Fruit fly (Drosophila melanogaster) whole organism, adult: ENCODE measurements around the gene CG4186.

Source experiments
- CG11617 ChIP-seq: fragments of 200-800 bp; sonication (Bioruptor generic); optimal IDR thresholded peaks from 2 replicates; lab custom pipeline; 2017; ENCODE audit warnings: mild to moderate bottlenecking, missing biosample characterization, missing genetic modification reagents, missing genetic modification characterization
- CG12768 ChIP-seq: fragments of 200-800 bp; sonication (Bioruptor generic); optimal IDR thresholded peaks from 2 replicates; lab custom pipeline; 2017; ENCODE audit warnings: missing biosample characterization, missing genetic modification characterization, mild to moderate bottlenecking, moderate library complexity, missing genetic modification reagents
- CG14711 ChIP-seq: fragments of 200-800 bp; sonication (Bioruptor generic); optimal IDR thresholded peaks from 2 replicates; lab custom pipeline; 2018; ENCODE audit warnings: missing biosample characterization, mild to moderate bottlenecking, missing genetic modification characterization, moderate library complexity
- CG1620 ChIP-seq: fragments of 200-800 bp; sonication (Bioruptor generic); optimal IDR thresholded peaks from 2 replicates; lab custom pipeline; 2016; ENCODE audit warnings: missing biosample characterization, missing genetic modification characterization
- CG33017 ChIP-seq: fragments of 200-800 bp; sonication (Bioruptor generic); optimal IDR thresholded peaks from 2 replicates; lab custom pipeline; 2018; ENCODE audit warnings: missing biosample characterization, mild to moderate bottlenecking, missing genetic modification characterization, moderate library complexity
- CG5204 ChIP-seq: fragments of 200-800 bp; sonication (Bioruptor generic); optimal IDR thresholded peaks from 2 replicates; lab custom pipeline; 2016; ENCODE audit warnings: missing biosample characterization, missing genetic modification characterization
- CG7045 ChIP-seq: fragments of 200-800 bp; sonication (Bioruptor generic); optimal IDR thresholded peaks from 2 replicates; lab custom pipeline; 2017; ENCODE audit warnings: missing biosample characterization, mild to moderate bottlenecking, missing genetic modification characterization
- CG7101 ChIP-seq: fragments of 200-800 bp; sonication (Bioruptor generic); optimal IDR thresholded peaks from 2 replicates; lab custom pipeline; 2018; ENCODE audit warnings: missing biosample characterization, mild to moderate bottlenecking, missing genetic modification characterization, moderate library complexity
- Clk ChIP-seq: fragments of 200-800 bp; sonication (Bioruptor generic); optimal IDR thresholded peaks from 2 replicates; lab custom pipeline; 2017; ENCODE audit warnings: missing biosample characterization, missing genetic modification characterization
- Crg-1 ChIP-seq: fragments of 200-800 bp; sonication (Bioruptor generic); optimal IDR thresholded peaks from 2 replicates; lab custom pipeline; 2016; ENCODE audit warnings: missing biosample characterization, missing genetic modification characterization
- Hr96 ChIP-seq: fragments of 200-800 bp; sonication (Bioruptor generic); optimal IDR thresholded peaks from 2 replicates; lab custom pipeline; 2016; ENCODE audit warnings: missing biosample characterization, missing genetic modification characterization
- Mnt ChIP-seq: fragments of 200-800 bp; sonication (Bioruptor generic); optimal IDR thresholded peaks from 2 replicates; lab custom pipeline; 2016; ENCODE audit warnings: missing biosample characterization, mild to moderate bottlenecking, missing genetic modification characterization
- bab1 ChIP-seq: fragments of 200-800 bp; sonication (Bioruptor generic); optimal IDR thresholded peaks from 3 replicates; lab custom pipeline; 2019; ENCODE audit warnings: missing biosample characterization, mild to moderate bottlenecking, missing genetic modification characterization, moderate library complexity
- cic ChIP-seq: fragments of 200-800 bp; sonication (Bioruptor generic); optimal IDR thresholded peaks from 2 replicates; lab custom pipeline; 2017; ENCODE audit warnings: missing biosample characterization, mild to moderate bottlenecking, missing genetic modification characterization, moderate library complexity
- cnc ChIP-seq, 2 experiments: fragments of >200 bp; optimal IDR thresholded peaks; 2 replicates each; lab custom pipeline; 2017
- kay ChIP-seq: fragments of 200-800 bp; sonication (Bioruptor generic); peaks from one replicate; lab custom pipeline; 2016; ENCODE audit warnings: missing biosample characterization, missing genetic modification characterization, borderline replicate concordance
- ovo ChIP-seq: fragments of 200-800 bp; sonication (Bioruptor generic); optimal IDR thresholded peaks from 2 replicates; lab custom pipeline; 2016; ENCODE audit warnings: missing biosample characterization, missing genetic modification characterization
- pad ChIP-seq: fragments of 200-800 bp; sonication (Bioruptor generic); optimal IDR thresholded peaks from 3 replicates; lab custom pipeline; 2017; ENCODE audit warnings: missing biosample characterization, missing genetic modification characterization, mild to moderate bottlenecking, moderate library complexity, missing genetic modification reagents
- tj ChIP-seq: fragments of 200-800 bp; sonication (Bioruptor generic); optimal IDR thresholded peaks from 3 replicates; lab custom pipeline; 2017; ENCODE audit warnings: missing biosample characterization, mild to moderate bottlenecking, missing genetic modification characterization, moderate library complexity
- toe ChIP-seq: fragments of 200-800 bp; sonication (Bioruptor generic); optimal IDR thresholded peaks from 2 replicates; lab custom pipeline; 2016; ENCODE audit warnings: missing biosample characterization, missing genetic modification characterization

The CG4186 gene

dm6 chr3L:20736266-20736665, 33.1 kb upstream of the CG4186 start:
- TF ChIP-seq kay (GFP tag; lab: Kevin White, UChicago) (peak; percentile 65), CG5204 (no peak)

- no peak for TF ChIP-seq Crg-1
- TF ChIP-seq kay (GFP tag; lab: Kevin White, UChicago), result no peak
- TF ChIP-seq ovo (GFP tag; lab: Kevin White, UChicago), result no peak
- TF ChIP-seq Hr96 (GFP tag; lab: Kevin White, UChicago), result no peak
- no peak for TF ChIP-seq cic (GFP tag; lab: Kevin White, UChicago)
- TF ChIP-seq CG14711 (tag; lab: Kevin White, UChicago), result no peak
- TF ChIP-seq toe (GFP tag; lab: Kevin White, UChicago), result no peak
- TF ChIP-seq bab1, result no peak
- TF ChIP-seq pad (GFP tag; lab: Kevin White, UChicago), result no peak
- no peak for TF ChIP-seq tj (GFP tag; lab: Kevin White, UChicago)
- TF ChIP-seq CG7045 (GFP tag; lab: Kevin White, UChicago), result no peak
- TF ChIP-seq CG1620 (GFP tag; lab: Kevin White, UChicago), result no peak
- TF ChIP-seq Mnt (GFP tag; lab: Kevin White, UChicago), result no peak
- no peak for TF ChIP-seq CG5204
- no peak for TF ChIP-seq CG11617 (GFP tag; lab: Kevin White, UChicago)
- TF ChIP-seq CG12768 (GFP tag; lab: Kevin White, UChicago), result no peak
- no peak for TF ChIP-seq CG33017 (tag; lab: Kevin White, UChicago)
- no peak for TF ChIP-seq CG7101 (tag; lab: Kevin White, UChicago)
Observed at dm6 chr3L:20737346-20737745, 32.0 kb upstream of the CG4186 start.

dm6 chr3L:20739414-20739813, 30.0 kb upstream of the CG4186 start, which contains the start of gene Gr77a:
Gene Gr77a, minus strand, starts transcription at chr3L:20739430.
- TF ChIP-seq Crg-1, result no peak
- no peak for TF ChIP-seq Mnt (GFP tag; lab: Kevin White, UChicago)
- no peak for TF ChIP-seq Hr96 (GFP tag; lab: Kevin White, UChicago)
- TF ChIP-seq tj (GFP tag; lab: Kevin White, UChicago), result no peak
- no peak for TF ChIP-seq toe (GFP tag; lab: Kevin White, UChicago)
- TF ChIP-seq CG33017 (tag; lab: Kevin White, UChicago), result no peak
- no peak for TF ChIP-seq cnc (optimal IDR thresholded peaks at IDR 0.05; lab: Kevin White, UChicago)
- no peak for TF ChIP-seq CG1620 (GFP tag; lab: Kevin White, UChicago)
- no peak for TF ChIP-seq Clk (GFP tag; lab: Kevin White, UChicago)
- TF ChIP-seq pad (GFP tag; lab: Kevin White, UChicago), result no peak
- no peak for TF ChIP-seq CG11617 (GFP tag; lab: Kevin White, UChicago)
- TF ChIP-seq CG12768 (GFP tag; lab: Kevin White, UChicago), result no peak
- TF ChIP-seq CG7101 (tag; lab: Kevin White, UChicago), result no peak
- no peak for TF ChIP-seq kay (GFP tag; lab: Kevin White, UChicago)
- TF ChIP-seq ovo (GFP tag; lab: Kevin White, UChicago), result no peak
- no peak for TF ChIP-seq CG5204
- no peak for TF ChIP-seq cic (GFP tag; lab: Kevin White, UChicago)
- no peak for TF ChIP-seq CG7045 (GFP tag; lab: Kevin White, UChicago)

- TF ChIP-seq Crg-1 (no peak), CG33017 (tag; lab: Kevin White, UChicago) (no peak), ovo (GFP tag; lab: Kevin White, UChicago) (no peak), toe (GFP tag; lab: Kevin White, UChicago) (no peak), CG7101 (tag; lab: Kevin White, UChicago) (no peak), CG11617 (GFP tag; lab: Kevin White, UChicago) (no peak), CG14711 (tag; lab: Kevin White, UChicago) (no peak), Clk (GFP tag; lab: Kevin White, UChicago) (no peak), Mnt (GFP tag; lab: Kevin White, UChicago) (no peak), tj (GFP tag; lab: Kevin White, UChicago) (no peak), kay (GFP tag; lab: Kevin White, UChicago) (no peak), CG5204 (no peak), Hr96 (GFP tag; lab: Kevin White, UChicago) (no peak), CG12768 (GFP tag; lab: Kevin White, UChicago) (no peak), pad (GFP tag; lab: Kevin White, UChicago) (no peak), cic (GFP tag; lab: Kevin White, UChicago) (no peak), cnc (optimal IDR thresholded peaks at IDR 0.05; lab: Kevin White, UChicago) (no peak), CG7045 (GFP tag; lab: Kevin White, UChicago) (no peak), bab1 (no peak)
Observed at dm6 chr3L:20747299-20747925, 22.0 kb upstream of the CG4186 start.

- no peak for TF ChIP-seq CG1620 (GFP tag; lab: Kevin White, UChicago)
- no peak for TF ChIP-seq ovo (GFP tag; lab: Kevin White, UChicago)
- no peak for TF ChIP-seq pad (GFP tag; lab: Kevin White, UChicago)
- no peak for TF ChIP-seq CG7101 (tag; lab: Kevin White, UChicago)
- TF ChIP-seq tj (GFP tag; lab: Kevin White, UChicago), result peak; percentile 91
Observed at dm6 chr3L:20748577-20748976, 20.8 kb upstream of the CG4186 start.

- TF ChIP-seq tj (GFP tag; lab: Kevin White, UChicago) (no peak), Crg-1 (no peak), CG5204 (no peak), toe (GFP tag; lab: Kevin White, UChicago) (no peak), Mnt (GFP tag; lab: Kevin White, UChicago) (no peak), pad (GFP tag; lab: Kevin White, UChicago) (no peak), CG1620 (GFP tag; lab: Kevin White, UChicago) (no peak), ovo (GFP tag; lab: Kevin White, UChicago) (no peak), CG7045 (GFP tag; lab: Kevin White, UChicago) (no peak)
Observed at dm6 chr3L:20750391-20750790, 19.0 kb upstream of the CG4186 start.
